Worm (Caenorhabditis elegans) whole organism, L3 larva: ENCODE results near the gene F35E8.6.

ENCODE experiments used
- R02D3.7 ChIP-seq: fragments of 150-350 bp; optimal IDR thresholded peaks from 2 replicates; lab custom pipeline; 2014; ENCODE audit warnings: missing biosample characterization, missing genetic modification characterization
- ceh-28 ChIP-seq: fragments of 150-350 bp; optimal IDR thresholded peaks from 2 replicates; lab custom pipeline; 2014; ENCODE audit warnings: missing biosample characterization, missing genetic modification reagents, missing genetic modification characterization
- elt-1 ChIP-seq: fragments of 150-350 bp; optimal IDR thresholded peaks from 2 replicates; lab custom pipeline; 2014; ENCODE audit warnings: missing biosample characterization, missing genetic modification characterization
- elt-2 ChIP-seq: sonication (generic microtip); optimal IDR thresholded peaks from 2 replicates; lab custom pipeline; 2016; ENCODE audit warnings: missing genetic modification reagents, mild to moderate bottlenecking, missing genetic modification characterization, missing compliant biosample characterization
- jun-1 ChIP-seq: fragments of 150-350 bp; optimal IDR thresholded peaks from 2 replicates; lab custom pipeline; 2014; ENCODE audit warnings: missing biosample characterization, missing genetic modification reagents, missing genetic modification characterization
- mdl-1 ChIP-seq: fragments of 150-350 bp; optimal IDR thresholded peaks from 2 replicates; lab custom pipeline; 2014; ENCODE audit warnings: missing biosample characterization, missing genetic modification characterization
- nhr-23 ChIP-seq: fragments of 150-350 bp; optimal IDR thresholded peaks from 2 replicates; lab custom pipeline; 2014; ENCODE audit warnings: missing biosample characterization, missing genetic modification reagents, missing genetic modification characterization
- nhr-237 ChIP-seq: fragments of 150-350 bp; optimal IDR thresholded peaks from 2 replicates; lab custom pipeline; 2014; ENCODE audit warnings: missing biosample characterization, missing genetic modification characterization
- nhr-67 ChIP-seq: fragments of 150-350 bp; optimal IDR thresholded peaks from 2 replicates; lab custom pipeline; 2014; ENCODE audit warnings: missing biosample characterization, missing genetic modification characterization
- nhr-77 ChIP-seq: fragments of 150-350 bp; optimal IDR thresholded peaks from 2 replicates; lab custom pipeline; 2014; ENCODE audit warnings: missing biosample characterization, missing genetic modification characterization
- skn-1 ChIP-seq: fragments of 150-350 bp; optimal IDR thresholded peaks from 2 replicates; lab custom pipeline; 2014; ENCODE audit warnings: missing biosample characterization, missing genetic modification characterization
- ztf-11 ChIP-seq: fragments of 150-350 bp; optimal IDR thresholded peaks from 2 replicates; lab custom pipeline; 2014; ENCODE audit warnings: missing biosample characterization, missing genetic modification characterization

ce11 chrV:15880705-15881104 lies 31.2 kb upstream of the F35E8.6 start:
- no peak for TF ChIP-seq elt-1 (tag; lab: Kevin White, UChicago)
- TF ChIP-seq R02D3.7 (tag; lab: Kevin White, UChicago): no peak
- TF ChIP-seq ceh-28 (tag; lab: Kevin White, UChicago): peak; percentile 68
- TF ChIP-seq nhr-23: no peak
- TF ChIP-seq nhr-77 (tag; lab: Kevin White, UChicago): no peak
- peak; percentile 97 for TF ChIP-seq skn-1 (tag; lab: Kevin White, UChicago)
- TF ChIP-seq jun-1 (tag; lab: Kevin White, UChicago): peak; percentile 69
- TF ChIP-seq nhr-67 (tag; lab: Kevin White, UChicago): no peak
- TF ChIP-seq mdl-1 (tag; lab: Kevin White, UChicago): no peak
- no peak for TF ChIP-seq nhr-237
- TF ChIP-seq elt-2 (tag; lab: Kevin White, UChicago): peak; percentile 76
- TF ChIP-seq ztf-11 (tag; lab: Kevin White, UChicago): no peak
